Worm (Caenorhabditis elegans): ENCODE data around the gene F20G2.1.

DNA sequence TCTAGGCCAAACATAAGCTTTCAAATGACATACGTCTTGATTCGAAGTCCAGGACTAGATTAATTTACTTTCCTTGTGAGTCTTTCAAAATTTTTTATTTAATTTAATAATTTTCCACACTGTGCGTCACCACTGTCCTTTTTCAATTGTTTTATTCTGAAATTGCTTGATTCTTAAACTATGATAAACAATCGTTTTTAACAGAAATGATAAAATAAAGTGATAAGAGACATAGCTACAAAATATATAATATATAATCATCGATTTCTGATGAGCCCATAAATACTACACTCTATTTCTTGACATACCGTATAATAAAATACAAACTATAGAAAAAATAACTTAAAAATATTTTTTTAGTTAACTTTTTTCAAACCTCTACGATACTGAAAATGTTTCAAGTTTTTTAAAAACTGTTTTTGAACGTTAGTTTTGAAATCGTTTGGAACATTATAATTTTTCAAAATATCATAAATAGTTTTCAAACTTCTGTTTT lies 15.6 kb upstream of the F20G2.1 start, which contains the start of gene nas-24:
- TF ChIP-seq unc-42 (tag; optimal IDR thresholded peaks at IDR 0.05) (no peak), C08G9.2 (tag; optimal IDR thresholded peaks at IDR 0.05) (no peak), ceh-24 (tag; optimal IDR thresholded peaks at IDR 0.05) (no peak), sdc-2 (tag; optimal IDR thresholded peaks at IDR 0.05) (no peak), ama-1 (optimal IDR thresholded peaks at IDR 0.05) (no peak), pha-4 (tag; optimal IDR thresholded peaks at IDR 0.05) (no peak), dmd-4 (tag; optimal IDR thresholded peaks at IDR 0.05; ENCODE audit: borderline replicate concordance) (no peak), F13H6.1 (tag; optimal IDR thresholded peaks at IDR 0.05) (no peak), mec-3 (tag; optimal IDR thresholded peaks at IDR 0.05; ENCODE audit: borderline replicate concordance) (no peak), pqm-1 (tag; optimal IDR thresholded peaks at IDR 0.05) (no peak), tbx-2 (tag; optimal IDR thresholded peaks at IDR 0.05) (no peak), ztf-16 (tag; optimal IDR thresholded peaks at IDR 0.05) (no peak), nhr-11 (tag; optimal IDR thresholded peaks at IDR 0.05) (no peak)
